Worm (Caenorhabditis elegans): ENCODE results near the gene K01A2.10.

The K01A2.10 gene

DNA sequence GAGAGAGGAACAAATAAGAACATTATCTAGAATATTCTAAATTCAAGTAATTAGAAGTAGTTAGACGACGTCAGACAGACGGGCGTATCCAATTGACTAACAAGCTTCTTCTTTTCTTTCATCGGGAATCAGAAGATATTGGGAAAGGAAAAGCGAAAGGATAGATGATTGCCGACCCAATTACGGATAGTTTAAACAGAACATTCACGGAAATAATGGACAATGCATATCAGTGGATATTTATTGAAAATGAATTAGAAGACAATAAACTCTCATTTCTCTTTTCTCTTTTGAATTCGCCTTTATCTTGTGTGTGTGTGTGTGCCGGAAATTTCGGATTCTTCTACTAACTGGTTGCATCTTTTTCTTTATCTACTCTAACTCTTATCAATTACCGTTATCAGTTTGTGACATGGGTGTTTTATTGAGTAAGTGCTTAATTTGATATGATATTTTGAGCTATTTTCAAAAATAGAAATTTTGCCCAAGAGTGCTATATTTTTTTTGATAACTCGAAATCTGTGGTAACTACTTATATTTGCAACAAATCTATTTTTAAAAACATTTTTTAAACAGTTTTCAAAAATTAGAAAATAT lies 11.1 kb upstream of the K01A2.10 start:
- TF ChIP-seq peb-1 (tag; optimal IDR thresholded peaks at IDR 0.05) (no peak), ztf-11 (tag; optimal IDR thresholded peaks at IDR 0.05) (no peak), fos-1 (tag; optimal IDR thresholded peaks at IDR 0.05) (peak; percentile 18), sma-3 (GFP tag; optimal IDR thresholded peaks at IDR 0.05) (no peak)

DNA sequence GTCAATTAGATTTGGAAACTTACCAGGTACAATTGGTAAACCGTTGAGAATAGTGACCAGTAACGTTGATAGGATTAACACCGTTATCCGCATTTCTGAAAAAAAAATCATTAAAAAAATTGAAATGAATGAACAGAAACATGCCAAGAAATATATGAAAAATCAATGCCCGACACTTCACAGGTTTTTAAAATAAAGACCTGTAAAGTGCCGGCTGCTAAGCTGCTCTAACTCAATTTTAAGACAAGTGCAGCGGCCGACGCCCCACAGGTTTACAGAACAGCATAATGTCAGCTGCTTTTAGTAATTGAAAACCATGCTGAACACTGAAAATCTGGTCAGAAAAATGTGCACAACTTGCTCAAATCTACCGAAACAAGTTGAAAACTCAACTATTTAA lies 9.5 kb upstream of the K01A2.10 start, which contains the start of gene cbn-1:
Gene cbn-1, minus strand, starts transcription at position 101 of the 400 bp plus-strand sequence.
- no peak for TF ChIP-seq lin-39 (tag; optimal IDR thresholded peaks at IDR 0.05)
- TF ChIP-seq ceh-16 (tag; optimal IDR thresholded peaks at IDR 0.05): no peak

DNA sequence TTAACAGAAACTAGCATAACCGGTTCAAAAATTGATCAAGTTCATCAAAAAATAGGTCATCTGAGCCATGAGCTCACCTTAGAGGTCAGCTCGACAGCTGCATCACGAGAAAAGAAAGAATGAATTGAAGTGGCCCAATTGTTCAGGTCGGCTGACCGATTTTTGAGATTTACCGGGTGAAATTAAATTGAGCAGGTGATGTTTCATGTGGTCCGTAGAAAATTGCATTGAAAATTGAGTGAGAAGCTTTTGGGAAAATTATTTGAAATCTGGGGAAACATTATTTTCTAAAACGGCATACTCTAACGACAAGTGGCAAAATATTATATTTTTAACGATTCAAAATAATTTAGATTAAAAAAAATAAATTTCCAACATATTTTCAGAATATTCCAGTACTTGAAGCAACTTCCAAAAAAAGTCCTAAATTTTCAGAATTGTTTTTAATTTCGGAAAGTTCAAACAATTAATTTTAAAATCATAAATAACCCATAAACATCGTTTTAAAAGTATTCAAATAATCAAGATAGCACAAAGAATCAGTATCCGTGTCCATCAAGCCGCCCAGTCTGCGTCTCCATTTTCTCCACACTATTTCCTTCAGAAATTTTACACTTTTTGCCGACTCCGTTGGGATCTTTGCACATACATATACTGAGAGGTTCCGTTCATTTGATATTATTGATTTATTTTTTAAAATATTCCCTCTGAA lies 2.9 kb upstream of the K01A2.10 start, which contains the start of gene sgcb-1:
Gene sgcb-1, plus strand, starts transcription at position 662 of the 712 bp plus-strand sequence.
- peak; percentile 34 for TF ChIP-seq nhr-129 (tag; optimal IDR thresholded peaks at IDR 0.05)
- TF ChIP-seq nhr-25 (tag; optimal IDR thresholded peaks at IDR 0.05): no peak

- TF ChIP-seq nhr-11 (tag; optimal IDR thresholded peaks at IDR 0.05) (no peak), C34F6.9 (tag; optimal IDR thresholded peaks at IDR 0.05) (no peak), ztf-11 (tag; optimal IDR thresholded peaks at IDR 0.05) (no peak), mab-5 (tag; optimal IDR thresholded peaks at IDR 0.05) (no peak), nhr-237 (tag; optimal IDR thresholded peaks at IDR 0.05) (no peak), nhr-10 (tag; optimal IDR thresholded peaks at IDR 0.05) (no peak), nhr-21 (tag; optimal IDR thresholded peaks at IDR 0.05) (no peak), lin-39 (tag; optimal IDR thresholded peaks at IDR 0.05) (no peak), ceh-16 (tag; optimal IDR thresholded peaks at IDR 0.05) (no peak), snpc-4 (tag; optimal IDR thresholded peaks at IDR 0.05) (no peak), mdl-1 (tag; optimal IDR thresholded peaks at IDR 0.05) (no peak), dmd-4 (tag; optimal IDR thresholded peaks at IDR 0.05) (no peak), nhr-129 (tag; optimal IDR thresholded peaks at IDR 0.05) (no peak), crh-2 (tag; optimal IDR thresholded peaks at IDR 0.05) (no peak), unc-55 (GFP tag; optimal IDR thresholded peaks at IDR 0.05) (no peak), skn-1 (tag; optimal IDR thresholded peaks at IDR 0.05) (no peak), elt-1 (tag; optimal IDR thresholded peaks at IDR 0.05) (no peak)
These were observed 1.7 kb downstream of the K01A2.10 start for ce11 chrII:321183-321582.

DNA sequence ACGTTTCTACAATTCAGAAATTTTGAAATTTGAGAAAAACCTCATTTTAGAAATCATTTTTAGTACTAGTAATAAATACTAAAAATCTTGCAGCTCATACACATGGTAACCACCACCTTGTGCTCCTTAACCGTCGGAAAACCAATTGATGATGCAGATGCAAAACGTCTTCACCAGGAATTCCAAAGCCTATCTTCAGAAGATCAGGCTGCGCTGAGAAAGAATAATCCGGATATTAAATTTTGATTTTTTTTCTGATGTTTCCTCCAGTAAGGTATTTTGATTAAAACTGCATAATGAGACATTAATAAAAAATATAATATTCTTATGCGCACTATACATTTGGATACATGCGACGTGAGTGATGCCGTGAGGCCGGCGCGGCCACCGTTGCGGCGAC lies 2.1 kb downstream of the K01A2.10 start:
- TF ChIP-seq nhr-129 (tag; optimal IDR thresholded peaks at IDR 0.05) (no peak), skn-1 (tag; optimal IDR thresholded peaks at IDR 0.05) (no peak), fos-1 (tag; optimal IDR thresholded peaks at IDR 0.05) (no peak), peb-1 (tag; optimal IDR thresholded peaks at IDR 0.05) (no peak), ZK546.5 (tag; optimal IDR thresholded peaks at IDR 0.05) (no peak), crh-2 (tag; optimal IDR thresholded peaks at IDR 0.05) (no peak), Y55F3AM.14 (GFP tag; optimal IDR thresholded peaks at IDR 0.05) (no peak), aly-2 (tag; optimal IDR thresholded peaks at IDR 0.05) (no peak), ztf-1 (GFP tag; conservative IDR thresholded peaks at IDR 0.05) (no peak), lin-11 (tag; optimal IDR thresholded peaks at IDR 0.05) (no peak), ceh-16 (tag; optimal IDR thresholded peaks at IDR 0.05) (no peak), mbf-1 (tag; optimal IDR thresholded peaks at IDR 0.05) (no peak), sem-4 (tag; optimal IDR thresholded peaks at IDR 0.05) (no peak), nhr-12 (tag; optimal IDR thresholded peaks at IDR 0.05) (no peak), R02D3.7 (tag; optimal IDR thresholded peaks at IDR 0.05) (no peak), egl-27 (tag; optimal IDR thresholded peaks at IDR 0.05) (no peak), ama-1 (optimal IDR thresholded peaks at IDR 0.05) (no peak), elt-1 (tag; optimal IDR thresholded peaks at IDR 0.05) (no peak)

ce11 chrII:319459-319858 lies 3.4 kb downstream of the K01A2.10 start, which contains the start of gene far-7:
TSS of gene far-7 (plus strand) at chrII:319789.
- TF ChIP-seq nhr-6 (tag; optimal IDR thresholded peaks at IDR 0.05) (no peak), ama-1 (optimal IDR thresholded peaks at IDR 0.05) (peak; percentile 74), gmeb-1 (tag; optimal IDR thresholded peaks at IDR 0.05) (peak; percentile 1), R02D3.7 (tag; optimal IDR thresholded peaks at IDR 0.05) (no peak), aly-2 (tag; optimal IDR thresholded peaks at IDR 0.05) (no peak), ceh-16 (tag; optimal IDR thresholded peaks at IDR 0.05) (no peak), egl-27 (tag; optimal IDR thresholded peaks at IDR 0.05) (no peak), mbf-1 (tag; optimal IDR thresholded peaks at IDR 0.05) (no peak), unc-55 (GFP tag; optimal IDR thresholded peaks at IDR 0.05) (no peak)
